ENCODE assay signal across 1 fruit fly cellular context in genomic region chr3L:247482-248225, dm6.
A peak's percentile ranks its signal among the peaks of the same experiment; 100 is the strongest.
TF ChIP-seq lines count a peak whose summit lies in the region.

Gene mthl14 (plus strand): TSS chr3L:247491.

TF ChIP-seq in whole organism, embryonic, 481 proteins besides CTCF, POLR2A, EP300 and RAD21 (continued from another document):
- no peak for TF ChIP-seq Meics (GFP tag; optimal IDR thresholded peaks at IDR 0.05; lab: Kevin White, UChicago)
- no peak for TF ChIP-seq CG33213 (GFP tag; optimal IDR thresholded peaks at IDR 0.05; lab: Kevin White, UChicago)
- peak; percentile 23 for TF ChIP-seq stwl (tag; optimal IDR thresholded peaks at IDR 0.05; lab: Kevin White, UChicago)
- no peak for TF ChIP-seq Nf-YB (GFP tag; optimal IDR thresholded peaks at IDR 0.05; lab: Kevin White, UChicago)
- no peak for TF ChIP-seq CG10565 (GFP tag; optimal IDR thresholded peaks at IDR 0.05; lab: Kevin White, UChicago)
- TF ChIP-seq exex (tag; optimal IDR thresholded peaks at IDR 0.05; lab: Kevin White, UChicago), result peak; percentile 92
- no peak for TF ChIP-seq Fer3 (tag; optimal IDR thresholded peaks at IDR 0.05; lab: Kevin White, UChicago)
- no peak for TF ChIP-seq pb (GFP tag; optimal IDR thresholded peaks at IDR 0.05; lab: Kevin White, UChicago)
- TF ChIP-seq zfh1 (GFP tag; IDR thresholded peaks at IDR 0.05; lab: Robert Waterston, UW), result no peak
- TF ChIP-seq Six4 (GFP tag; optimal IDR thresholded peaks at IDR 0.05; lab: Kevin White, UChicago), result no peak
- TF ChIP-seq luna (GFP tag; optimal IDR thresholded peaks at IDR 0.05; lab: Kevin White, UChicago), result no peak
- TF ChIP-seq pros (GFP tag; optimal IDR thresholded peaks at IDR 0.05; lab: Kevin White, UChicago), result peak; percentile 31
- TF ChIP-seq CG31441 (GFP tag; IDR thresholded peaks at IDR 0.05; lab: Robert Waterston, UW), result no peak
- TF ChIP-seq CG17359 (tag; optimal IDR thresholded peaks at IDR 0.05; lab: Kevin White, UChicago), result peak; percentile 37
- no peak for TF ChIP-seq twi (tag; optimal IDR thresholded peaks at IDR 0.05; lab: Kevin White, UChicago)
- no peak for TF ChIP-seq Oaz (GFP tag; IDR thresholded peaks at IDR 0.05; lab: Robert Waterston, UW)
- no peak for TF ChIP-seq unpg (GFP tag; optimal IDR thresholded peaks at IDR 0.05; lab: Kevin White, UChicago)
- no peak for TF ChIP-seq kni (GFP tag; optimal IDR thresholded peaks at IDR 0.05; lab: Kevin White, UChicago)
- no peak for TF ChIP-seq tap (tag; optimal IDR thresholded peaks at IDR 0.05; lab: Kevin White, UChicago)
- TF ChIP-seq pita (GFP tag; optimal IDR thresholded peaks at IDR 0.05; lab: Kevin White, UChicago), result no peak
- TF ChIP-seq row (GFP tag; IDR thresholded peaks at IDR 0.05; lab: Robert Waterston, UW), result no peak
- no peak for TF ChIP-seq Spps (tag; optimal IDR thresholded peaks at IDR 0.05; lab: Kevin White, UChicago)
- TF ChIP-seq h (optimal IDR thresholded peaks at IDR 0.05; lab: Kevin White, UChicago), result no peak
- TF ChIP-seq danr (GFP tag; IDR thresholded peaks at IDR 0.05; lab: Robert Waterston, UW), result no peak
- no peak for TF ChIP-seq fu2 (GFP tag; optimal IDR thresholded peaks at IDR 0.05; lab: Kevin White, UChicago)
- no peak for TF ChIP-seq zfh2 (GFP tag; optimal IDR thresholded peaks at IDR 0.05; lab: Kevin White, UChicago)
- no peak for TF ChIP-seq CG8281 (tag; optimal IDR thresholded peaks at IDR 0.05; lab: Kevin White, UChicago)
- no peak for TF ChIP-seq CG11504 (tag; optimal IDR thresholded peaks at IDR 0.05; lab: Kevin White, UChicago)
- TF ChIP-seq wek (GFP tag; optimal IDR thresholded peaks at IDR 0.05; lab: Kevin White, UChicago), result no peak
- no peak for TF ChIP-seq CG5953 (GFP tag; IDR thresholded peaks at IDR 0.05; lab: Robert Waterston, UW)
- no peak for TF ChIP-seq CG3065 (GFP tag; optimal IDR thresholded peaks at IDR 0.05; lab: Kevin White, UChicago)
- TF ChIP-seq mirr (GFP tag; optimal IDR thresholded peaks at IDR 0.05; lab: Kevin White, UChicago), result peak; percentile 84
- TF ChIP-seq CG2116 (GFP tag; optimal IDR thresholded peaks at IDR 0.05; lab: Kevin White, UChicago), result no peak
- no peak for TF ChIP-seq CG3163 (GFP tag; optimal IDR thresholded peaks at IDR 0.05; lab: Kevin White, UChicago)
- TF ChIP-seq GATAe (GFP tag; conservative IDR thresholded peaks at IDR 0.05; lab: Robert Waterston, UW), result peak; percentile 63; the same call in 1 of the 2 replicates
- TF ChIP-seq slp2 (GFP tag; optimal IDR thresholded peaks at IDR 0.05; lab: Kevin White, UChicago), result no peak
- TF ChIP-seq CG14667 (GFP tag; IDR thresholded peaks at IDR 0.05; lab: Robert Waterston, UW), result no peak
- no peak for TF ChIP-seq sim (GFP tag; IDR thresholded peaks at IDR 0.05; lab: Robert Waterston, UW)
- TF ChIP-seq CG5245 (GFP tag; optimal IDR thresholded peaks at IDR 0.05; lab: Kevin White, UChicago), result no peak
- TF ChIP-seq eve (GFP tag; optimal IDR thresholded peaks at IDR 0.05; lab: Kevin White, UChicago), result peak in 1 of 2 experiments; percentile 51
- no peak for TF ChIP-seq Dll (GFP tag; IDR thresholded peaks at IDR 0.05; lab: Robert Waterston, UW; ENCODE audit: partially characterized antibody)
- TF ChIP-seq ase (GFP tag; IDR thresholded peaks at IDR 0.05; lab: Robert Waterston, UW), result no peak
- TF ChIP-seq CG15479 (GFP tag; optimal IDR thresholded peaks at IDR 0.05; lab: Kevin White, UChicago), result peak; percentile 37
- TF ChIP-seq CG18599 (GFP tag; optimal IDR thresholded peaks at IDR 0.05; lab: Kevin White, UChicago), result no peak
- TF ChIP-seq NK7.1 (GFP tag; optimal IDR thresholded peaks at IDR 0.05; lab: Kevin White, UChicago), result no peak
- no peak for TF ChIP-seq CG15269 (tag; optimal IDR thresholded peaks at IDR 0.05; lab: Kevin White, UChicago)
- no peak for TF ChIP-seq E2f1 (GFP tag; IDR thresholded peaks at IDR 0.05; lab: Robert Waterston, UW)
- no peak for TF ChIP-seq ham (GFP tag; IDR thresholded peaks at IDR 0.05; lab: Robert Waterston, UW)
- TF ChIP-seq CG18619 (GFP tag; optimal IDR thresholded peaks at IDR 0.05; lab: Kevin White, UChicago), result no peak
- TF ChIP-seq Deaf1 (tag; optimal IDR thresholded peaks at IDR 0.05; lab: Kevin White, UChicago), result no peak
- no peak for TF ChIP-seq CG16779 (GFP tag; IDR thresholded peaks at IDR 0.05; lab: Robert Waterston, UW)
- TF ChIP-seq ems (GFP tag; optimal IDR thresholded peaks at IDR 0.05; lab: Kevin White, UChicago), result no peak
- no peak for TF ChIP-seq Mad (GFP tag; optimal IDR thresholded peaks at IDR 0.05; lab: Kevin White, UChicago)
- no peak for TF ChIP-seq crol (GFP tag; IDR thresholded peaks at IDR 0.05; lab: Robert Waterston, UW)
- no peak for TF ChIP-seq lab (GFP tag; optimal IDR thresholded peaks at IDR 0.05; lab: Kevin White, UChicago)
- TF ChIP-seq chif (GFP tag; optimal IDR thresholded peaks at IDR 0.05; lab: Kevin White, UChicago), result no peak
- TF ChIP-seq CG1233 (GFP tag; optimal IDR thresholded peaks at IDR 0.05; lab: Kevin White, UChicago), result peak; percentile 35
- TF ChIP-seq CG10366 (GFP tag; IDR thresholded peaks at IDR 0.05; lab: Robert Waterston, UW), result no peak
- TF ChIP-seq CG4282 (GFP tag; optimal IDR thresholded peaks at IDR 0.05; lab: Kevin White, UChicago), result no peak
- TF ChIP-seq hb (GFP tag; IDR thresholded peaks at IDR 0.05; lab: Robert Waterston, UW; ENCODE audit: partially characterized antibody), result no peak
- TF ChIP-seq Atf-2 (GFP tag; optimal IDR thresholded peaks at IDR 0.05; lab: Kevin White, UChicago), result no peak
- no peak for TF ChIP-seq Dref (GFP tag; IDR thresholded peaks at IDR 0.05; lab: Robert Waterston, UW)
- no peak for TF ChIP-seq CG10274 (GFP tag; optimal IDR thresholded peaks at IDR 0.05; lab: Kevin White, UChicago)
- TF ChIP-seq CG15601 (tag; optimal IDR thresholded peaks at IDR 0.05; lab: Kevin White, UChicago), result peak; percentile 50
- TF ChIP-seq dm (GFP tag; optimal IDR thresholded peaks at IDR 0.05; lab: Kevin White, UChicago), result no peak
- no peak for TF ChIP-seq bigmax (GFP tag; optimal IDR thresholded peaks at IDR 0.05; lab: Kevin White, UChicago)
- peak; percentile 25 for TF ChIP-seq odd (GFP tag; optimal IDR thresholded peaks at IDR 0.05; lab: Kevin White, UChicago)
- TF ChIP-seq tgo (GFP tag; IDR thresholded peaks at IDR 0.05; lab: Robert Waterston, UW), result no peak
- no peak for TF ChIP-seq PHDP (tag; optimal IDR thresholded peaks at IDR 0.05; lab: Kevin White, UChicago)
- TF ChIP-seq croc (GFP tag; conservative IDR thresholded peaks at IDR 0.05; lab: Robert Waterston, UW), result no peak
- no peak for TF ChIP-seq CG1529 (GFP tag; optimal IDR thresholded peaks at IDR 0.05; lab: Kevin White, UChicago)
- no peak for TF ChIP-seq CG11093 (GFP tag; IDR thresholded peaks at IDR 0.05; lab: Robert Waterston, UW)
- TF ChIP-seq CG34376 (GFP tag; optimal IDR thresholded peaks at IDR 0.05; lab: Kevin White, UChicago), result peak; percentile 77
- no peak for TF ChIP-seq CG32767 (GFP tag; IDR thresholded peaks at IDR 0.05; lab: Robert Waterston, UW)
- no peak for TF ChIP-seq YL-1 (GFP tag; optimal IDR thresholded peaks at IDR 0.05; lab: Kevin White, UChicago)
- no peak for TF ChIP-seq peb (GFP tag; IDR thresholded peaks at IDR 0.05; lab: Robert Waterston, UW)
- no peak for TF ChIP-seq Gsc (GFP tag; IDR thresholded peaks at IDR 0.05; lab: Robert Waterston, UW)
- TF ChIP-seq sd (tag; optimal IDR thresholded peaks at IDR 0.05; lab: Kevin White, UChicago), result peak; percentile 97
- TF ChIP-seq CG4360 (GFP tag; IDR thresholded peaks at IDR 0.05; lab: Robert Waterston, UW), result no peak
- TF ChIP-seq Lhr (GFP tag; optimal IDR thresholded peaks at IDR 0.05; lab: Kevin White, UChicago), result peak; percentile 3
- no peak for TF ChIP-seq ranshi (GFP tag; IDR thresholded peaks at IDR 0.05; lab: Robert Waterston, UW)
- TF ChIP-seq CG1792 (GFP tag; optimal IDR thresholded peaks at IDR 0.05; lab: Kevin White, UChicago), result no peak
- TF ChIP-seq Ptx1 (GFP tag; IDR thresholded peaks at IDR 0.05; lab: Robert Waterston, UW), result no peak
- TF ChIP-seq CG3281 (GFP tag; optimal IDR thresholded peaks at IDR 0.05; lab: Kevin White, UChicago), result peak; percentile 1
- TF ChIP-seq Pdp1 (GFP tag; optimal IDR thresholded peaks at IDR 0.05; lab: Kevin White, UChicago), result peak in 1 of 2 experiments; percentile 16
- TF ChIP-seq Jarid2 (GFP tag; optimal IDR thresholded peaks at IDR 0.05; lab: Kevin White, UChicago), result no peak
- peak; percentile 58 for TF ChIP-seq BtbVII (GFP tag; optimal IDR thresholded peaks at IDR 0.05; lab: Kevin White, UChicago)
- no peak for TF ChIP-seq knrl (GFP tag; IDR thresholded peaks at IDR 0.05; lab: Robert Waterston, UW; ENCODE audit: partially characterized antibody)
- TF ChIP-seq HLH4C (GFP tag; IDR thresholded peaks at IDR 0.05; lab: Robert Waterston, UW; ENCODE audit: partially characterized antibody), result no peak
- TF ChIP-seq p53 (GFP tag; optimal IDR thresholded peaks at IDR 0.05; lab: Kevin White, UChicago), result no peak
- no peak for TF ChIP-seq pum (GFP tag; optimal IDR thresholded peaks at IDR 0.05; lab: Kevin White, UChicago)
- no peak for TF ChIP-seq run (tag; optimal IDR thresholded peaks at IDR 0.05; lab: Kevin White, UChicago)
- TF ChIP-seq Asciz (GFP tag; optimal IDR thresholded peaks at IDR 0.05; lab: Kevin White, UChicago), result no peak
- TF ChIP-seq slou (GFP tag; optimal IDR thresholded peaks at IDR 0.05; lab: Kevin White, UChicago), result no peak
- TF ChIP-seq HLHmδ (GFP tag; optimal IDR thresholded peaks at IDR 0.05; lab: Kevin White, UChicago), result no peak
- peak; percentile 16 for TF ChIP-seq CG4328 (GFP tag; optimal IDR thresholded peaks at IDR 0.05; lab: Kevin White, UChicago)
- no peak for TF ChIP-seq Lpt (GFP tag; optimal IDR thresholded peaks at IDR 0.05; lab: Kevin White, UChicago)
- TF ChIP-seq CG10543 (GFP tag; optimal IDR thresholded peaks at IDR 0.05; lab: Kevin White, UChicago), result no peak
- peak; percentile 14 for TF ChIP-seq CG13296 (GFP tag; optimal IDR thresholded peaks at IDR 0.05; lab: Kevin White, UChicago)
- TF ChIP-seq tup (GFP tag; optimal IDR thresholded peaks at IDR 0.05; lab: Kevin White, UChicago), result no peak
- TF ChIP-seq Taf1 (GFP tag; IDR thresholded peaks at IDR 0.05; lab: Robert Waterston, UW), result no peak
TF ChIP-seq in whole organism, embryonic: peak in this region for 26.
